Fruit fly (Drosophila melanogaster) whole organism, prepupa: ENCODE data around the gene Mnat9.
A peak's percentile ranks its signal among the peaks of the same experiment; 100 is the strongest.

Source experiments
- CG11902 ChIP-seq: fragments of 200-800 bp; sonication (Bioruptor generic); optimal IDR thresholded peaks from 3 replicates; lab custom pipeline; 2016; ENCODE audit warnings: missing biosample characterization, missing genetic modification characterization
- CG3032 ChIP-seq: fragments of 200-800 bp; optimal IDR thresholded peaks from 2 replicates; lab custom pipeline; 2019; ENCODE audit warnings: missing biosample characterization, mild to moderate bottlenecking, missing genetic modification characterization, moderate library complexity
- CG34406 ChIP-seq: fragments of 200-800 bp; sonication (Bioruptor generic); optimal IDR thresholded peaks from 3 replicates; lab custom pipeline; 2016; ENCODE audit warnings: missing biosample characterization, missing genetic modification characterization
- CG6163 ChIP-seq: fragments of 200-800 bp; sonication (Bioruptor generic); IDR thresholded peaks from 3 replicates; pipeline ENCODE4 v1.3.6; 2022; ENCODE audit warnings: missing biosample characterization, missing genetic modification characterization
- salr ChIP-seq, 2 experiments: fragments of 200-800 bp; sonication (Bioruptor generic); optimal IDR thresholded peaks; 3 replicates each; lab custom pipeline; 2016 to 2018; ENCODE audit warnings: missing biosample characterization in 2 of 2, missing genetic modification characterization in 2 of 2, mild to moderate bottlenecking in 1 of 2
- topi ChIP-seq: fragments of 200-800 bp; sonication (Bioruptor generic); optimal IDR thresholded peaks from 3 replicates; lab custom pipeline; 2016; ENCODE audit warnings: missing biosample characterization, missing genetic modification characterization

dm6 chr3R:31566738-31567137 lies 49.2 kb downstream of the Mnat9 start:
- TF ChIP-seq topi (GFP tag; lab: Kevin White, UChicago), result peak; percentile 24
- peak; percentile 20 for TF ChIP-seq CG34406
- no peak for TF ChIP-seq CG11902 (GFP tag; lab: Kevin White, UChicago)
- TF ChIP-seq salr (GFP tag; optimal IDR thresholded peaks at IDR 0.05; lab: Kevin White, UChicago), result peak; percentile 48 to 64
- peak; percentile 82 for TF ChIP-seq CG3032 (tag; lab: Kevin White, UChicago)
- TF ChIP-seq CG6163 (GFP tag; lab: Robert Waterston, UW), result peak; percentile 90
